Worm (Caenorhabditis elegans): ENCODE measurements around the gene mrps-17.

The mrps-17 gene

DNA sequence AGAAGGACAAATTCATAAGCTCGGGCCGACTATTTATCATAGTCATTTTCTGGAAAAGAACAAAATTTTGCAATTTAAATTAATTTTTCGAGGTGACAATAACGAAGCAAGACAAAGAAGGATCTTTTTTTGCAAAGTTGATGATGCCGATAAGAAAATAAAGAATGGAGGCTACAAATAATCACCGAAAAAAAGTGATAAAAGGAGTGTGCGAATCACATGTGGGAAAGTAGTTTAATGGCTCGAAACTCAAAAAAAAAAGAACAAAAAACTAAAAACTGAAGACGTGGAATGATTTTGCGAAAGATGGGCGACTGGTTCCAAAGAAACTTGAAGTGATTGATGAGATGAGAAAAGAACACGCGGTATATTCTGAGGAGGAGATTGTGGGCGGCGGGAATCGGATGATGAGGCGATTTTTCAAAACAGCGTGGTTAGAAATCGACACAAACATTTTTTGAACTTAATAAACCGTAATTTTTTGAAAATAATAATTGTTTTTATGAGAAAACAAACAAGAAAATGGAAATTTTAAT lies 12.1 kb downstream of the mrps-17 start, which contains the start of gene atgl-1:
Gene atgl-1 (minus strand): TSS at position 51 of the 536 bp plus-strand sequence.
- TF ChIP-seq nhr-20 (tag; optimal IDR thresholded peaks at IDR 0.05) (peak; percentile 3), swsn-7 (tag; optimal IDR thresholded peaks at IDR 0.05) (no peak), blmp-1 (tag; optimal IDR thresholded peaks at IDR 0.05) (peak; percentile 46), unc-30 (tag; optimal IDR thresholded peaks at IDR 0.05) (no peak), elt-2 (tag; optimal IDR thresholded peaks at IDR 0.05) (no peak), tbx-2 (tag; optimal IDR thresholded peaks at IDR 0.05) (no peak), aly-2 (tag; optimal IDR thresholded peaks at IDR 0.05) (no peak), ceh-90 (tag; optimal IDR thresholded peaks at IDR 0.05) (no peak), lin-13 (GFP tag; optimal IDR thresholded peaks at IDR 0.05) (no peak), irx-1 (tag; optimal IDR thresholded peaks at IDR 0.05) (no peak), elt-3 (tag; optimal IDR thresholded peaks at IDR 0.05) (peak in 1 of 6 experiments; percentile 18), F16B12.6 (tag; optimal IDR thresholded peaks at IDR 0.05) (no peak), dsc-1 (tag; optimal IDR thresholded peaks at IDR 0.05) (no peak), Y116A8C.19 (tag; optimal IDR thresholded peaks at IDR 0.05; ENCODE audit: borderline replicate concordance) (no peak), efl-1 (optimal IDR thresholded peaks at IDR 0.05) (no peak), efl-1 (GFP tag; optimal IDR thresholded peaks at IDR 0.05 in 1 of 2) (peak in 1 of 2 experiments; percentile 51), nhr-71 (tag; optimal IDR thresholded peaks at IDR 0.05) (peak; percentile 37), nhr-85 (tag) (peak; percentile 84), lin-14 (GFP tag; optimal IDR thresholded peaks at IDR 0.05) (peak; percentile 62), hpl-2 (GFP tag; optimal IDR thresholded peaks at IDR 0.05) (no peak)

DNA sequence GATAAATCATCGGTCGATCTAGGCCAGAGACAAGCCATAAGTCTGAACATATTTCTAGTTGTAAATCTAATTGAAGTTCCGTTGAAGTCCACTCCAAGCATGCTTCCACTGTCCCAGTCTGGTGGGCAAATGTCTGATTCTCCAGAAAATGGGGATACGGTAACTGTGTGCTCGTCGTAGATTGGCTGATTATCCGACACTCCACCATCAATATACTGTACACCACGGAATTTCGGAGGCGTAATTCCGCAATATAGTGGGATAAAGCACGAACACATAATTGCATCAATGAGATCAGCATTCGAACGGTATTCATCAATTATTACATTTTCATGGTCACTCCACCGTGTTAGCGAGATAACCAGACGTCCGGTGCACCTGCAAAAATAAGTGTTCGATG lies 13.3 kb downstream of the mrps-17 start:
- peak; percentile 75 for TF ChIP-seq nhr-85 (tag)
- no peak for TF ChIP-seq irx-1 (tag; optimal IDR thresholded peaks at IDR 0.05)

ce11 chrIII:6415306-6415973 lies 16.2 kb downstream of the mrps-17 start, which contains the start of gene nas-4:
Gene nas-4, minus strand, starts transcription at chrIII:6415656.
- no peak for TF ChIP-seq ztf-11 (tag; optimal IDR thresholded peaks at IDR 0.05)
- no peak for TF ChIP-seq unc-130 (tag; optimal IDR thresholded peaks at IDR 0.05)
- no peak for TF ChIP-seq efl-3 (GFP tag; optimal IDR thresholded peaks at IDR 0.05)
- no peak for TF ChIP-seq unc-62 (GFP tag; optimal IDR thresholded peaks at IDR 0.05)
- no peak for TF ChIP-seq ceh-82 (tag; optimal IDR thresholded peaks at IDR 0.05)
- TF ChIP-seq pax-3 (tag; optimal IDR thresholded peaks at IDR 0.05): no peak
- no peak for TF ChIP-seq ets-5 (GFP tag; IDR thresholded peaks at IDR 0.05)
- peak; percentile 7 for TF ChIP-seq dsc-1 (tag; optimal IDR thresholded peaks at IDR 0.05)
- no peak for TF ChIP-seq pag-3 (tag; optimal IDR thresholded peaks at IDR 0.05; ENCODE audit: borderline replicate concordance, insufficient read depth)
- TF ChIP-seq grh-1 (GFP tag; IDR thresholded peaks at IDR 0.05): peak; percentile 32; the same call in 1 of the 2 replicates
- TF ChIP-seq nhr-11 (tag; optimal IDR thresholded peaks at IDR 0.05): no peak
- no peak for TF ChIP-seq snpc-4 (tag; optimal IDR thresholded peaks at IDR 0.05)
- TF ChIP-seq hpl-2 (GFP tag; optimal IDR thresholded peaks at IDR 0.05): no peak
- peak; percentile 39 for TF ChIP-seq aly-2 (tag; optimal IDR thresholded peaks at IDR 0.05)
- no peak for TF ChIP-seq irx-1 (tag; optimal IDR thresholded peaks at IDR 0.05)
- no peak for TF ChIP-seq sup-37 (GFP tag; optimal IDR thresholded peaks at IDR 0.05)
- peak; percentile 45 for TF ChIP-seq nhr-71 (tag; optimal IDR thresholded peaks at IDR 0.05)
- no peak for TF ChIP-seq swsn-7 (tag; optimal IDR thresholded peaks at IDR 0.05)
- TF ChIP-seq lin-13 (GFP tag; optimal IDR thresholded peaks at IDR 0.05): no peak
- peak; percentile 42 for TF ChIP-seq nhr-47 (tag; optimal IDR thresholded peaks at IDR 0.05)
- TF ChIP-seq ztf-4 (tag; optimal IDR thresholded peaks at IDR 0.05): peak; percentile 41
- no peak for TF ChIP-seq elt-2 (tag; optimal IDR thresholded peaks at IDR 0.05)
- peak; percentile 5 for TF ChIP-seq nhr-20 (tag; optimal IDR thresholded peaks at IDR 0.05)
- TF ChIP-seq snu-23 (GFP tag; optimal IDR thresholded peaks at IDR 0.05): peak; percentile 42
- no peak for TF ChIP-seq jun-1 (tag; optimal IDR thresholded peaks at IDR 0.05)
- peak; percentile 27 for TF ChIP-seq tbx-2 (tag; optimal IDR thresholded peaks at IDR 0.05)
- no peak for TF ChIP-seq ceh-90 (tag; optimal IDR thresholded peaks at IDR 0.05)
- TF ChIP-seq sptf-1 (tag; optimal IDR thresholded peaks at IDR 0.05): no peak
- peak; percentile 40 for TF ChIP-seq nhr-90 (tag; optimal IDR thresholded peaks at IDR 0.05; ENCODE audit: poor library complexity)
- peak; percentile 70 for TF ChIP-seq nhr-85 (tag)
- no peak for TF ChIP-seq C16A3.4 (tag; optimal IDR thresholded peaks at IDR 0.05)
- no peak for TF ChIP-seq hlh-17 (GFP tag; optimal IDR thresholded peaks at IDR 0.05; ENCODE audit: borderline replicate concordance)
- TF ChIP-seq vab-15 (tag; optimal IDR thresholded peaks at IDR 0.05): no peak
- TF ChIP-seq ama-1 (optimal IDR thresholded peaks at IDR 0.05): peak; percentile 38
- no peak for TF ChIP-seq lin-39 (tag; optimal IDR thresholded peaks at IDR 0.05)
- no peak for TF ChIP-seq nhr-237 (tag; optimal IDR thresholded peaks at IDR 0.05)
- TF ChIP-seq mef-2 (tag; optimal IDR thresholded peaks at IDR 0.05): no peak

All from whole organism, L1 larva.